Worm (Caenorhabditis elegans) whole organism, L2 larva: ENCODE results near the gene timp-1.

Experiments
- lin-11 ChIP-seq: fragments of 150-350 bp; sonication (generic microtip); optimal IDR thresholded peaks from 2 replicates; lab custom pipeline; 2014; ENCODE audit warnings: missing biosample characterization, missing genetic modification characterization, inconsistent platforms, mixed read lengths
- lsy-2 ChIP-seq, 2 experiments: fragments of 150-350 bp in 1 of 2; sonication (generic microtip) in 1 of 2; optimal IDR thresholded peaks; 2 replicates each; lab custom pipeline; 2014 to 2017; ENCODE audit warnings: missing biosample characterization in 2 of 2, missing genetic modification characterization in 2 of 2
- mbf-1 ChIP-seq: sonication (generic microtip); optimal IDR thresholded peaks from 2 replicates; lab custom pipeline; 2017; ENCODE audit warnings: missing biosample characterization, missing genetic modification characterization
- mdl-1 ChIP-seq, 2 experiments: fragments of 150-350 bp in 1 of 2; sonication (generic microtip) in 1 of 2; optimal IDR thresholded peaks; 2 replicates each; lab custom pipeline; 2017; ENCODE audit warnings: missing biosample characterization in 2 of 2, missing genetic modification characterization in 2 of 2
- nhr-11 ChIP-seq: fragments of 150-350 bp; optimal IDR thresholded peaks from 2 replicates; lab custom pipeline; 2014; ENCODE audit warnings: missing biosample characterization, missing genetic modification characterization
- nhr-12 ChIP-seq: fragments of 150-350 bp; optimal IDR thresholded peaks from 2 replicates; lab custom pipeline; 2014; ENCODE audit warnings: missing biosample characterization, missing genetic modification characterization
- nhr-23 ChIP-seq: fragments of 150-350 bp; optimal IDR thresholded peaks from 2 replicates; lab custom pipeline; 2014; ENCODE audit warnings: missing biosample characterization, missing genetic modification reagents, missing genetic modification characterization
- nhr-237 ChIP-seq: fragments of 150-350 bp; optimal IDR thresholded peaks from 2 replicates; lab custom pipeline; 2014; ENCODE audit warnings: missing biosample characterization, missing genetic modification characterization
- nhr-25 ChIP-seq: fragments of 150-350 bp; sonication (generic microtip); optimal IDR thresholded peaks from 3 replicates; lab custom pipeline; 2014; ENCODE audit warnings: missing biosample characterization, missing genetic modification characterization
- peb-1 ChIP-seq: fragments of 150-350 bp; optimal IDR thresholded peaks from 2 replicates; lab custom pipeline; 2014; ENCODE audit warnings: missing biosample characterization, missing genetic modification characterization
- skn-1 ChIP-seq: sonication (generic microtip); optimal IDR thresholded peaks from 2 replicates; lab custom pipeline; 2017; ENCODE audit warnings: missing biosample characterization, missing genetic modification characterization
- snpc-4 ChIP-seq: fragments of 150-350 bp; optimal IDR thresholded peaks from 2 replicates; lab custom pipeline; 2014; ENCODE audit warnings: missing biosample characterization, missing genetic modification characterization
- zag-1 ChIP-seq: fragments of 150-350 bp; optimal IDR thresholded peaks from 2 replicates; lab custom pipeline; 2014; ENCODE audit warnings: missing biosample characterization, missing genetic modification characterization

ce11 chrV:8243201-8243600, 36.2 kb downstream of the timp-1 start:
- TF ChIP-seq peb-1 (tag; lab: Kevin White, UChicago) (no peak), nhr-12 (tag; lab: Kevin White, UChicago) (no peak), snpc-4 (tag; lab: Kevin White, UChicago) (no peak), mdl-1 (tag; optimal IDR thresholded peaks at IDR 0.05; lab: Kevin White, UChicago) (no peak), nhr-237 (tag; lab: Kevin White, UChicago) (no peak), skn-1 (tag; lab: Kevin White, UChicago) (no peak), nhr-11 (tag; lab: Kevin White, UChicago) (no peak), nhr-23 (no peak), nhr-25 (tag; lab: Kevin White, UChicago) (no peak), lsy-2 (tag; optimal IDR thresholded peaks at IDR 0.05; lab: Kevin White, UChicago) (no peak), mbf-1 (tag; lab: Kevin White, UChicago) (no peak), lin-11 (no peak), zag-1 (tag; lab: Kevin White, UChicago) (no peak)
